Worm (Caenorhabditis elegans) whole organism, L4 larva: ENCODE data around the gene Y94H6A.3.

ENCODE experiments used
- D1046.2 ChIP-seq: fragments of 200-800 bp; sonication (Bioruptor generic); IDR thresholded peaks from 2 replicates; pipeline ENCODE4 v1.3.6; 2022; ENCODE audit warnings: missing genetic modification characterization, missing compliant biosample characterization
- F10B5.3 ChIP-seq: sonication (generic microtip); optimal IDR thresholded peaks from 2 replicates; lab custom pipeline; 2016; ENCODE audit warnings: mild to moderate bottlenecking, missing genetic modification characterization, missing compliant biosample characterization
- F26F4.8 ChIP-seq: fragments of 200-800 bp; sonication (Bioruptor generic); conservative IDR thresholded peaks from 2 replicates; pipeline ENCODE4 v1.3.6; 2022; ENCODE audit warnings: missing genetic modification characterization, missing compliant biosample characterization
- F44E2.7 ChIP-seq: fragments of 200-800 bp; sonication (Bioruptor generic); IDR thresholded peaks from 2 replicates; pipeline ENCODE4 v2.1.2; 2022; ENCODE audit warnings: missing genetic modification characterization, missing compliant biosample characterization
- F49E8.2 ChIP-seq: sonication (generic microtip); optimal IDR thresholded peaks from 2 replicates; lab custom pipeline; 2016; ENCODE audit warnings: missing compliant biosample characterization, mild to moderate bottlenecking, missing genetic modification characterization, borderline replicate concordance
- Y48G9A.11 ChIP-seq: fragments of 200-800 bp; sonication (Bioruptor generic); IDR thresholded peaks from 2 replicates; pipeline ENCODE4 v1.3.6; 2022; ENCODE audit warnings: missing genetic modification reagents, missing genetic modification characterization, missing compliant biosample characterization
- Y5F2A.4 ChIP-seq: fragments of 200-800 bp; sonication (Bioruptor generic); optimal IDR thresholded peaks from 2 replicates; lab custom pipeline; 2018; ENCODE audit warnings: mild to moderate bottlenecking, missing genetic modification characterization, missing compliant biosample characterization
- ZK546.5 ChIP-seq, 2 experiments: sonication (generic microtip); optimal IDR thresholded peaks; 2 replicates each; lab custom pipeline; 2017; ENCODE audit warnings: missing biosample characterization in 2 of 2, missing genetic modification characterization in 2 of 2
- aly-2 ChIP-seq: sonication (generic microtip); optimal IDR thresholded peaks from 2 replicates; lab custom pipeline; 2018; ENCODE audit warnings: missing biosample characterization, missing genetic modification characterization
- arid-1 ChIP-seq: fragments of 200-800 bp; sonication (Bioruptor generic); conservative IDR thresholded peaks from 2 replicates; pipeline ENCODE4 v1.3.6; 2022; ENCODE audit warnings: missing genetic modification reagents, missing genetic modification characterization, missing compliant biosample characterization
- ceh-28 ChIP-seq: fragments of 150-350 bp; optimal IDR thresholded peaks from 2 replicates; lab custom pipeline; 2014; ENCODE audit warnings: missing biosample characterization, missing genetic modification reagents, missing genetic modification characterization
- cey-2 ChIP-seq: sonication (generic microtip); optimal IDR thresholded peaks from 3 replicates; lab custom pipeline; 2017; ENCODE audit warnings: missing genetic modification characterization, mild to moderate bottlenecking, missing compliant biosample characterization, antibody characterized with exemption, borderline replicate concordance; ENCODE audit not compliant: insufficient read depth
- daf-16 ChIP-seq, 3 experiments: sonication (generic microtip); optimal IDR thresholded peaks; 2 replicates each; lab custom pipeline; 2016 to 2017; ENCODE audit warnings: missing genetic modification characterization in 3 of 3, missing genetic modification reagents in 3 of 3, mild to moderate bottlenecking in 2 of 3, missing compliant biosample characterization in 2 of 3, missing biosample characterization in 1 of 3, moderate library complexity in 1 of 3
- daf-8 ChIP-seq: fragments of 200-800 bp; sonication (Bioruptor generic); IDR thresholded peaks from 2 replicates; pipeline ENCODE4 v1.3.6; 2022; ENCODE audit warnings: missing genetic modification characterization, missing compliant biosample characterization
- dmd-8 ChIP-seq: fragments of 200-800 bp; sonication (Bioruptor generic); IDR thresholded peaks from 2 replicates; pipeline ENCODE4 v1.3.6; 2022; ENCODE audit warnings: missing genetic modification characterization, missing compliant biosample characterization
- dmd-9 ChIP-seq: fragments of 200-800 bp; sonication (Bioruptor generic); IDR thresholded peaks from 2 replicates; pipeline ENCODE4 v1.3.6; 2022; ENCODE audit warnings: missing genetic modification reagents, missing genetic modification characterization, missing compliant biosample characterization
- dve-1 ChIP-seq: sonication (generic microtip); optimal IDR thresholded peaks from 2 replicates; lab custom pipeline; 2017; ENCODE audit warnings: antibody characterized with exemption, mild to moderate bottlenecking, missing genetic modification characterization, missing compliant biosample characterization; ENCODE audit not compliant: insufficient read depth
- gei-8 ChIP-seq: fragments of 200-800 bp; sonication (Bioruptor generic); optimal IDR thresholded peaks from 2 replicates; lab custom pipeline; 2018; ENCODE audit warnings: mild to moderate bottlenecking, missing genetic modification characterization, missing compliant biosample characterization
- hlh-11 ChIP-seq: fragments of 200-800 bp; sonication (Bioruptor generic); optimal IDR thresholded peaks from 2 replicates; lab custom pipeline; 2018; ENCODE audit warnings: mild to moderate bottlenecking, missing genetic modification characterization, missing compliant biosample characterization
- hmg-1.1 ChIP-seq: fragments of 200-800 bp; sonication (Bioruptor generic); IDR thresholded peaks from 2 replicates; pipeline ENCODE4 v1.3.6; 2022; ENCODE audit warnings: missing genetic modification reagents, missing genetic modification characterization, missing compliant biosample characterization
- lim-7 ChIP-seq: fragments of 200-800 bp; sonication (Bioruptor generic); IDR thresholded peaks from 2 replicates; pipeline ENCODE4 v1.3.6; 2022; ENCODE audit warnings: missing genetic modification characterization, missing compliant biosample characterization
- lin-38 ChIP-seq: fragments of 200-800 bp; sonication (Bioruptor generic); IDR thresholded peaks from 2 replicates; pipeline ENCODE4 v1.3.6; 2022; ENCODE audit warnings: missing genetic modification reagents, missing genetic modification characterization, missing compliant biosample characterization
- lir-3 ChIP-seq: sonication (generic microtip); optimal IDR thresholded peaks from 2 replicates; lab custom pipeline; 2016; ENCODE audit warnings: mild to moderate bottlenecking, missing genetic modification characterization, missing compliant biosample characterization
- madf-5 ChIP-seq, 2 experiments: fragments of 200-800 bp; sonication (Bioruptor generic); IDR thresholded peaks; 2 replicates each; pipeline ENCODE4 v1.3.6; 2022; ENCODE audit warnings: missing compliant biosample characterization in 2 of 2, missing genetic modification characterization in 2 of 2
- mep-1 ChIP-seq: fragments of 150-350 bp; sonication (generic microtip); optimal IDR thresholded peaks from 3 replicates; lab custom pipeline; 2014; ENCODE audit warnings: missing biosample characterization, missing genetic modification characterization
- mes-2 ChIP-seq: sonication (generic microtip); optimal IDR thresholded peaks from 2 replicates; lab custom pipeline; 2016; ENCODE audit warnings: missing genotype, mild to moderate bottlenecking, missing genetic modification characterization, missing compliant biosample characterization; ENCODE audit not compliant: poor library complexity, severe bottlenecking
- mxl-2 ChIP-seq: fragments of 200-800 bp; sonication (Bioruptor generic); conservative IDR thresholded peaks from 2 replicates; pipeline ENCODE4 v1.3.6; 2022; ENCODE audit warnings: missing genetic modification reagents, missing genetic modification characterization, missing compliant biosample characterization
- nhr-10 ChIP-seq: fragments of 150-350 bp; optimal IDR thresholded peaks from 2 replicates; lab custom pipeline; 2014; ENCODE audit warnings: missing biosample characterization, missing genetic modification characterization
- nhr-102 ChIP-seq: sonication (generic microtip); optimal IDR thresholded peaks from 2 replicates; lab custom pipeline; 2016; ENCODE audit warnings: mild to moderate bottlenecking, missing genetic modification characterization, moderate library complexity, missing compliant biosample characterization
- nhr-111 ChIP-seq: fragments of 200-800 bp; sonication (Bioruptor generic); optimal IDR thresholded peaks from 2 replicates; lab custom pipeline; 2018; ENCODE audit warnings: mild to moderate bottlenecking, missing genetic modification characterization, missing compliant biosample characterization
- nhr-28 ChIP-seq: fragments of 150-350 bp; optimal IDR thresholded peaks from 2 replicates; lab custom pipeline; 2014; ENCODE audit warnings: missing biosample characterization, missing genetic modification characterization
- pha-4 ChIP-seq, 2 experiments: fragments of 150-350 bp in 1 of 2; fragments of 200-800 bp in 1 of 2; sonication (Bioruptor generic) in 1 of 2; IDR thresholded peaks in 1 of 2; optimal IDR thresholded peaks in 1 of 2; 2 replicates each; pipeline versions ENCODE4 v1.3.6 to Lab custom; 2014 to 2022; ENCODE audit warnings: missing genetic modification characterization in 2 of 2, missing genetic modification reagents in 2 of 2, missing biosample characterization in 1 of 2, missing compliant biosample characterization in 1 of 2
- snpc-1.2 ChIP-seq: fragments of 200-800 bp; sonication (Bioruptor generic); IDR thresholded peaks from 2 replicates; pipeline ENCODE4 v1.3.6; 2022; ENCODE audit warnings: missing genetic modification reagents, missing genetic modification characterization, missing compliant biosample characterization
- spr-1 ChIP-seq: sonication (generic microtip); optimal IDR thresholded peaks from 2 replicates; lab custom pipeline; 2016; ENCODE audit warnings: mild to moderate bottlenecking, missing genetic modification characterization, missing compliant biosample characterization
- spr-3 ChIP-seq: fragments of 200-800 bp; sonication (Bioruptor generic); optimal IDR thresholded peaks from 2 replicates; lab custom pipeline; 2018; ENCODE audit warnings: mild to moderate bottlenecking, missing genetic modification characterization, missing compliant biosample characterization
- unc-130 ChIP-seq: sonication (generic microtip); optimal IDR thresholded peaks from 2 replicates; lab custom pipeline; 2016; ENCODE audit warnings: missing genetic modification reagents, missing genetic modification characterization, missing compliant biosample characterization
- vab-7 ChIP-seq: fragments of 200-800 bp; sonication (Bioruptor generic); IDR thresholded peaks from 2 replicates; pipeline ENCODE4 v1.3.6; 2022; ENCODE audit warnings: missing genetic modification reagents, missing genetic modification characterization, missing compliant biosample characterization
- zfp-2 ChIP-seq: sonication (generic microtip); optimal IDR thresholded peaks from 2 replicates; lab custom pipeline; 2016; ENCODE audit warnings: mild to moderate bottlenecking, missing genetic modification characterization, missing compliant biosample characterization
- zfp-3 ChIP-seq: fragments of 200-800 bp; sonication (Bioruptor generic); conservative IDR thresholded peaks from 2 replicates; pipeline ENCODE4 v1.3.6; 2022; ENCODE audit warnings: missing genetic modification reagents, missing genetic modification characterization, missing compliant biosample characterization

Gene Y94H6A.3

ce11 chrIV:2657307-2657706 lies 19.0 kb upstream of the Y94H6A.3 start (continued):
- TF ChIP-seq Y5F2A.4 (GFP tag; lab: Kevin White, UChicago) (peak; percentile 27), dmd-9 (GFP tag; lab: Robert Waterston, UW) (no peak), dve-1 (tag; lab: Kevin White, UChicago) (no peak)

ce11 chrIV:2658733-2659132 lies 17.6 kb upstream of the Y94H6A.3 start:
- TF ChIP-seq F44E2.7 (0 out of 2 replicates have a peak, but pooled peaks have one; percentile 17), pha-4 (GFP tag; IDR thresholded peaks at IDR 0.05; lab: Robert Waterston, UW) (peak; percentile 72; the same call in 1 of the 2 replicates), pha-4 (tag; optimal IDR thresholded peaks at IDR 0.05; lab: Kevin White, UChicago) (no peak), daf-8 (GFP tag; lab: Robert Waterston, UW) (no peak), D1046.2 (GFP tag; lab: Robert Waterston, UW) (0 out of 2 replicates have a peak, but pooled peaks have one; percentile 21), cey-2 (tag; lab: Kevin White, UChicago) (no peak), F49E8.2 (tag; lab: Kevin White, UChicago) (no peak), lir-3 (no peak), Y5F2A.4 (GFP tag; lab: Kevin White, UChicago) (peak; percentile 37), mxl-2 (GFP tag; lab: Robert Waterston, UW) (no peak), arid-1 (no peak), F10B5.3 (tag; lab: Kevin White, UChicago) (no peak), mep-1 (tag; lab: Kevin White, UChicago) (no peak), ceh-28 (no peak), nhr-10 (tag; lab: Kevin White, UChicago) (no peak), vab-7 (GFP tag; lab: Robert Waterston, UW) (peak; percentile 54), nhr-102 (peak; percentile 17), gei-8 (GFP tag; lab: Kevin White, UChicago) (peak; percentile 18), spr-1 (tag; lab: Kevin White, UChicago) (peak; percentile 16), spr-3 (GFP tag; lab: Kevin White, UChicago) (peak; percentile 47), F26F4.8 (0 out of 2 replicates have a peak, but pooled peaks have one; percentile 53), zfp-2 (tag; lab: Kevin White, UChicago) (no peak), lin-38 (peak; percentile 74), zfp-3 (GFP tag; lab: Robert Waterston, UW) (0 out of 2 replicates have a peak, but pooled peaks have one; percentile 61), hlh-11 (tag; lab: Kevin White, UChicago) (no peak), unc-130 (GFP tag; lab: Kevin White, UChicago) (peak; percentile 13), daf-16 (GFP tag; optimal IDR thresholded peaks at IDR 0.05; lab: Kevin White, UChicago) (peak in 1 of 2 experiments; percentile 51), daf-16 (tag; optimal IDR thresholded peaks at IDR 0.05; lab: Kevin White, UChicago) (no peak), nhr-111 (peak; percentile 4), hmg-1.1 (no peak), lim-7 (peak; percentile 34; the same call in 1 of the 2 replicates), madf-5 (GFP tag; IDR thresholded peaks at IDR 0.05; lab: Robert Waterston, UW) (peak in 1 of 2 experiments; percentile 53; a peak in 1 of 4 replicates), ZK546.5 (tag; optimal IDR thresholded peaks at IDR 0.05; lab: Kevin White, UChicago) (no peak), mes-2 (peak; percentile 9), snpc-1.2 (GFP tag; lab: Robert Waterston, UW) (0 out of 2 replicates have a peak, but pooled peaks have one; percentile 26), dmd-8 (peak; percentile 41; the same call in 1 of the 2 replicates), nhr-28 (tag; lab: Kevin White, UChicago) (no peak), aly-2 (tag; lab: Kevin White, UChicago) (no peak), Y48G9A.11 (GFP tag; lab: Robert Waterston, UW) (peak; percentile 73)
